Fruit fly (Drosophila melanogaster) whole organism, prepupa: ENCODE measurements around the gene corto.
A peak's percentile ranks its signal among the peaks of the same experiment; 100 is the strongest.

Experiments used
- Blimp-1 ChIP-seq: fragments of 200-800 bp; sonication (Bioruptor generic); optimal IDR thresholded peaks from 3 replicates; lab custom pipeline; 2017; ENCODE audit warnings: missing biosample characterization, missing genetic modification characterization, mild to moderate bottlenecking, moderate library complexity, missing genetic modification reagents
- CG11294 ChIP-seq: fragments of 200-800 bp; sonication (Bioruptor generic); IDR thresholded peaks from 2 replicates; pipeline ENCODE4 v1.3.6; 2022; ENCODE audit warnings: missing biosample characterization, missing genetic modification characterization
- CG11902 ChIP-seq: fragments of 200-800 bp; sonication (Bioruptor generic); optimal IDR thresholded peaks from 3 replicates; lab custom pipeline; 2016; ENCODE audit warnings: missing biosample characterization, missing genetic modification characterization
- CG15336 ChIP-seq: fragments of 200-800 bp; sonication (Bioruptor generic); IDR thresholded peaks from 2 replicates; pipeline ENCODE4 v1.3.6; 2022; ENCODE audit warnings: missing biosample characterization, missing genetic modification characterization
- CG16779 ChIP-seq: fragments of 200-800 bp; sonication (Bioruptor generic); optimal IDR thresholded peaks from 3 replicates; lab custom pipeline; 2017; ENCODE audit warnings: missing biosample characterization, mild to moderate bottlenecking, missing genetic modification characterization
- CG6163 ChIP-seq: fragments of 200-800 bp; sonication (Bioruptor generic); IDR thresholded peaks from 3 replicates; pipeline ENCODE4 v1.3.6; 2022; ENCODE audit warnings: missing biosample characterization, missing genetic modification characterization
- CG6276 ChIP-seq: fragments of 200-800 bp; sonication (Bioruptor generic); optimal IDR thresholded peaks from 2 replicates; lab custom pipeline; 2017; ENCODE audit warnings: missing biosample characterization, mild to moderate bottlenecking, missing genetic modification characterization
- CG6792 ChIP-seq: fragments of 200-800 bp; sonication (Bioruptor generic); optimal IDR thresholded peaks from 3 replicates; lab custom pipeline; 2016; ENCODE audit warnings: missing biosample characterization, missing genetic modification characterization
- CG6808 ChIP-seq: fragments of 200-800 bp; sonication (Bioruptor generic); optimal IDR thresholded peaks from 3 replicates; lab custom pipeline; 2017; ENCODE audit warnings: missing biosample characterization, missing genetic modification characterization, mild to moderate bottlenecking, moderate library complexity, missing genetic modification reagents
- CG6854 ChIP-seq: fragments of 200-800 bp; sonication (Bioruptor generic); optimal IDR thresholded peaks from 2 replicates; lab custom pipeline; 2017; ENCODE audit warnings: missing biosample characterization, mild to moderate bottlenecking, missing genetic modification characterization
- CG7368 ChIP-seq: fragments of 200-800 bp; sonication (Bioruptor generic); optimal IDR thresholded peaks from 3 replicates; lab custom pipeline; 2016; ENCODE audit warnings: missing biosample characterization, missing genetic modification characterization
- CG8319 ChIP-seq: fragments of 200-800 bp; sonication (Bioruptor generic); optimal IDR thresholded peaks from 3 replicates; lab custom pipeline; 2016; ENCODE audit warnings: missing biosample characterization, missing genetic modification characterization
- Eip78C ChIP-seq: fragments of 200-800 bp; sonication (Bioruptor generic); peaks from one replicate; lab custom pipeline; 2016; ENCODE audit warnings: missing biosample characterization, missing genetic modification characterization
- Eip93F ChIP-seq: fragments of 200-800 bp; sonication (Bioruptor generic); optimal IDR thresholded peaks from 2 replicates; lab custom pipeline; 2016; ENCODE audit warnings: missing biosample characterization, mild to moderate bottlenecking, missing genetic modification characterization
- Ets21C ChIP-seq: fragments of 200-800 bp; sonication (Bioruptor generic); optimal IDR thresholded peaks from 3 replicates; lab custom pipeline; 2016; ENCODE audit warnings: missing biosample characterization, missing genetic modification characterization
- Ets96B ChIP-seq: fragments of 200-800 bp; optimal IDR thresholded peaks from 2 replicates; lab custom pipeline; 2019; ENCODE audit warnings: missing biosample characterization, mild to moderate bottlenecking, missing genetic modification characterization, moderate library complexity
- Hr4 ChIP-seq: fragments of 200-800 bp; sonication (Bioruptor generic); optimal IDR thresholded peaks from 3 replicates; lab custom pipeline; 2016; ENCODE audit warnings: missing biosample characterization, missing genetic modification characterization
- Lpt ChIP-seq: fragments of 200-800 bp; sonication (Bioruptor generic); optimal IDR thresholded peaks from 3 replicates; lab custom pipeline; 2016; ENCODE audit warnings: missing biosample characterization, missing genetic modification characterization
- Met ChIP-seq: fragments of 200-800 bp; sonication (Bioruptor generic); optimal IDR thresholded peaks from 3 replicates; lab custom pipeline; 2016; ENCODE audit warnings: missing biosample characterization, missing genetic modification characterization
- OdsH ChIP-seq: fragments of 200-800 bp; sonication (Bioruptor generic); optimal IDR thresholded peaks from 3 replicates; lab custom pipeline; 2016; ENCODE audit warnings: missing biosample characterization, missing genetic modification characterization
- Sox102F ChIP-seq: fragments of 200-800 bp; sonication (Bioruptor generic); optimal IDR thresholded peaks from 2 replicates; lab custom pipeline; 2016; ENCODE audit warnings: missing biosample characterization, mild to moderate bottlenecking, missing genetic modification characterization
- Sox15 ChIP-seq: fragments of 200-800 bp; sonication (Bioruptor generic); optimal IDR thresholded peaks from 3 replicates; lab custom pipeline; 2016; ENCODE audit warnings: missing biosample characterization, missing genetic modification characterization
- achi ChIP-seq: fragments of 200-800 bp; sonication (Bioruptor generic); optimal IDR thresholded peaks from 3 replicates; lab custom pipeline; 2016; ENCODE audit warnings: missing biosample characterization, missing genetic modification characterization
- dsx ChIP-seq: fragments of 200-800 bp; optimal IDR thresholded peaks from 3 replicates; lab custom pipeline; 2019; ENCODE audit warnings: missing biosample characterization, mild to moderate bottlenecking, missing genetic modification characterization, moderate library complexity; ENCODE audit not compliant: poor library complexity, severe bottlenecking
- eg ChIP-seq: fragments of 200-800 bp; sonication (Bioruptor generic); IDR thresholded peaks from 3 replicates; pipeline ENCODE4 v1.3.6; 2022; ENCODE audit warnings: missing biosample characterization, missing genetic modification characterization
- fd59A ChIP-seq: fragments of 200-800 bp; sonication (Bioruptor generic); optimal IDR thresholded peaks from 2 replicates; lab custom pipeline; 2017; ENCODE audit warnings: missing biosample characterization, mild to moderate bottlenecking, missing genetic modification characterization, missing genetic modification reagents
- fd85E ChIP-seq: fragments of 200-800 bp; sonication (Bioruptor generic); optimal IDR thresholded peaks from 3 replicates; lab custom pipeline; 2016; ENCODE audit warnings: missing biosample characterization, missing genetic modification characterization
- fkh ChIP-seq: fragments of 200-800 bp; sonication (Bioruptor generic); optimal IDR thresholded peaks from 3 replicates; lab custom pipeline; 2017; ENCODE audit warnings: missing biosample characterization, mild to moderate bottlenecking, missing genetic modification characterization, moderate library complexity
- lz ChIP-seq: fragments of 200-800 bp; sonication (Bioruptor generic); optimal IDR thresholded peaks from 3 replicates; lab custom pipeline; 2016; ENCODE audit warnings: missing biosample characterization, missing genetic modification characterization
- net ChIP-seq: fragments of 200-800 bp; sonication (Bioruptor generic); optimal IDR thresholded peaks from 3 replicates; lab custom pipeline; 2016; ENCODE audit warnings: missing biosample characterization, missing genetic modification characterization
- pdm3 ChIP-seq: fragments of 200-800 bp; sonication (Bioruptor generic); optimal IDR thresholded peaks from 3 replicates; lab custom pipeline; 2016; ENCODE audit warnings: missing biosample characterization, missing genetic modification characterization
- ss ChIP-seq, 2 experiments: fragments of 200-800 bp; sonication (Bioruptor generic); optimal IDR thresholded peaks; 2 replicates in 1 of 2; 3 replicates in 1 of 2; lab custom pipeline; 2017 to 2018; ENCODE audit warnings: mild to moderate bottlenecking in 2 of 2, missing biosample characterization in 2 of 2, missing genetic modification characterization in 2 of 2, moderate library complexity in 1 of 2
- svp ChIP-seq: fragments of 200-800 bp; sonication (Bioruptor generic); peaks from one replicate; lab custom pipeline; 2016; ENCODE audit warnings: missing biosample characterization, missing genetic modification characterization
- vri ChIP-seq: fragments of 200-800 bp; sonication (Bioruptor generic); optimal IDR thresholded peaks from 3 replicates; lab custom pipeline; 2016; ENCODE audit warnings: missing biosample characterization, mild to moderate bottlenecking, missing genetic modification characterization

corto gene

DNA sequence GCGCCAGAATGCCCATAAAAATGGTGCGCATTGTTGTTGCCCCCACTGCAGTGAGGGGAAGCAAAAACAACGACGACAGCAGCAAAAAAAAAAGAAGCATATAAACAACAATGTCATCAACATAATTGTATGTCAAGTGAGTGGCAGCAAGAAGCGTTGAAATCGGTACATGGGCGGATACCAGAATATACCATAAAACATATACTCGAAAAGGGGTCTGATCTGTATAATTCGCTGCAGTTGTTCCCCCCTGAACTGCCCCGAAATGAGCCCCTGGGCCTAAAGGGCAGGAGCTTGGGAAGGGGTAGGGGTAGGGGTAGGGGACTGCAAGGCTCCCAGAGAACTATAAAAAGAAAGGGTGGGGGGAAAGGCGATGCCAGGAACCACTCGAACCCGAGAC, 25.0 kb upstream of the corto start (continued):
- TF ChIP-seq CG15336 (GFP tag; lab: Robert Waterston, UW) = no peak
- peak; percentile 85 for TF ChIP-seq CG6808
- TF ChIP-seq Lpt (GFP tag; lab: Kevin White, UChicago) = no peak
- no peak for TF ChIP-seq OdsH (GFP tag; lab: Kevin White, UChicago)
- peak; percentile 36 for TF ChIP-seq CG6792 (GFP tag; lab: Kevin White, UChicago)
- no peak for TF ChIP-seq CG16779

DNA sequence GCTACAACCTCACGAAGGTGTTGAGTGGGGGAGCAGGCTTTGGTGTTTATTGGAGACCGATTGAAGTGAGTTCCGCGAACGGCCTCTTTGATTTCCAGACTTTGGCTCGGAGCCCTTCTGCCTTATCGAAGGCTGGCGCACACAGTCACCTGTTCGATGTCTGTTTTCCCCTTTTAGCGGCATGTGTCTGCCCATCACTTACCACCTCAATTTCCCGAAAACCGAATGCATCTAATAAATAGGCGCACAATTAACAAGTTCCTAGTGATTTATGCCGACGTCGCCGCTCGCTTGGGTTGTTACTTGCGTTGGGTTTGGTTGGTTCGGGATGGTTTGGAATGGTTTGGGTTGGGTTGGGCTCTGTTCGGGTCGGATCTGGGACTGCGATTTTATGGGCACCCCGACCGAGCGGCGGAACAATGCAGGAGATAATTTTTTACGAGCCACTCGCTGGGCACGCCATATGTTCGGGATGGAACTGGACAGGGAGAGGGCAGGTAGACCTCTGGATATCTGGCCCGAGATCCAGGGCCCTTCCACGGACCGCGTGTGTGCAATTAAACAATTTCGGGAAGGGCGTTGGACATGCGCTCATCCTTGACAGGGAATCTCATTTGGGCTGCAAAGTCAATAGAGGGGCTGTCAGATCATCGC, 22.8 kb upstream of the corto start:
- no peak for TF ChIP-seq Hr4
- TF ChIP-seq Sox102F (GFP tag; lab: Kevin White, UChicago) = peak; percentile 18
- no peak for TF ChIP-seq CG15336 (GFP tag; lab: Robert Waterston, UW)
- no peak for TF ChIP-seq fkh (GFP tag; lab: Kevin White, UChicago)
- peak; percentile 2 for TF ChIP-seq dsx
- TF ChIP-seq svp (GFP tag; lab: Kevin White, UChicago) = peak; percentile 11
- TF ChIP-seq ss (GFP tag; optimal IDR thresholded peaks at IDR 0.05; lab: Kevin White, UChicago) = peak; percentile 11 to 16
- TF ChIP-seq pdm3 (GFP tag; lab: Kevin White, UChicago) = no peak
- no peak for TF ChIP-seq CG6276 (GFP tag; lab: Kevin White, UChicago)
- no peak for TF ChIP-seq Ets21C (GFP tag; lab: Kevin White, UChicago)

DNA sequence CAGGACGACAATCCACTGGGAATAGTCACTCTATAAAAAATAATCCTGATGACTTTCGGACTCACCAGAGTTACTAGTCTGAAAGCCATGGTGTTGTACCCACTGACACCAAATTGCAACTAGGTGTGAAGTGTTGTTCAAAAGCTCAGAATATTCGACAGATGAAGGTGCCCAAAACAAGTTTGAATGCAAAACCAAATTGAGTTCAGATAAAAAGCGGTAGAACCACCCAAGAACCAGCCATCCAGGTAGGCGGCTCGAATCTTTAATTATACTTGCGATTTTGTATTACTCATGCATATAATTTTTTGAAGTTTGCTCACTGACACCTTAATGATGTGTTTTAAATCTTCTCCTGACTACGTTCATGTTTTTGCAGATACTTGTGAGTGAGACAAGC, 22.2 kb upstream of the corto start, which contains the start of gene CG43131:
CG43131 (minus strand) TSS at position 101 of the 400 bp plus-strand sequence.
- TF ChIP-seq vri (no peak), svp (GFP tag; lab: Kevin White, UChicago) (peak; percentile 11)

DNA sequence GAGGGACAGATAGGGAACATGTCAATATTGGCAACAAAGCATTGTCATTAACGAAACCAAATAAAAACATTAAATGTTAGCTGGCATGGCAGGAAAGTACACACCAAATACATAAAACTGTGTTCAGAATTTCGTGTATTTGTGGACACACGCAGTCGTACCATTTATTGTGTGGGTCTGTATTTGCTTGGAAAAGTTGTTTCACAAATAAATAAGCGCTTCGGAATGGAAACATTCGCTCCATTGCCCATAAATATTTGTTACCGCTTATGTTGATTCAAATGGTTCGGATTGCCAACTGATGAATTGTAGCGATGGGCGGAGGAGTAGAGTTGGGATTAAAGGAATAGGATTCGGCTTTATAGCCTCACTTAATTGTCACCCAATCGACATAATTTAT, 21.2 kb upstream of the corto start:
- TF ChIP-seq fkh (GFP tag; lab: Kevin White, UChicago) = peak; percentile 100
- TF ChIP-seq Hr4 = no peak
- TF ChIP-seq, all 60 proteins: peak for 1

DNA sequence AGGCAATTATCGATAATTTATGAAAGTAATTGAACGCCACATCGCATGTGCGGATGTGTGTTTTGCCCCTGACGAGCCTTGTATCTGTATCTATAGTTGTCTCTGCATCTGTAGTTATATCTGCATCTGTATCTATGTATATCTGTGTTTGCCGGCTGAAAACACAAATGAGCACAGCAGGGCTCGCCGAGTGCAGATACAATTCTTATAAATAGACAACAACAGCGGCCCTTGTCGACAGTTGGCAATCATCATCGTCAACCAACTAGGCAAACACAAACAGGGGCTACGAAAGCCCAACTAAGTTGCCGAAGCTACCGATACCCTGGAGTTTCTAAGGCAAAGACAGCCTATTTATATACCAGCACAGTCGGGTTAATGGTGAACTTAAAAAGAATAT, 20.0 kb upstream of the corto start:
- TF ChIP-seq fd59A (GFP tag; lab: Kevin White, UChicago) (no peak), fkh (GFP tag; lab: Kevin White, UChicago) (peak; percentile 88), Eip78C (GFP tag; lab: Kevin White, UChicago) (peak; percentile 12)

DNA sequence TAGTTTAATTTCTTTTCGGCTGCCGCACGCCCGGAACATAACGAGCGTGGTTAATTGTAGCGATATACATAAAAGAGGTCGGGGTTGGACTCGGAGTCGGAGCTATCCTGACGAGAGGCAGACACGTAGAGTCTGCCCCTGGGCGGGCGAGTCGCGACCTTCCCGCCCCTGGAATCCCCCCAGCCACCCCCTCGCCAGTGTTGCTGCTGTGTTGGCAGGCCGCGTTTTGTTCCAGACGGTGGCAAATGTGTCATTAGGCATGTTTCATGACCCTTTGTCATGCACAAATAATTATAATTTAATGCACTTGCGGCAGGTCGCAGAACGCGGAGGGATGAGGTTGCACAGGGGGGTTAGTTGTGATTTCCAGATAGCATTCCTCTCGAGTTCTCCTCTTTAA, 18.6 kb upstream of the corto start:
- no peak for TF ChIP-seq Met (GFP tag; lab: Kevin White, UChicago)
- peak in 1 of 2 experiments; percentile 77 for TF ChIP-seq ss (GFP tag; optimal IDR thresholded peaks at IDR 0.05; lab: Kevin White, UChicago)
- TF ChIP-seq, all 60 proteins: peak for 1

DNA sequence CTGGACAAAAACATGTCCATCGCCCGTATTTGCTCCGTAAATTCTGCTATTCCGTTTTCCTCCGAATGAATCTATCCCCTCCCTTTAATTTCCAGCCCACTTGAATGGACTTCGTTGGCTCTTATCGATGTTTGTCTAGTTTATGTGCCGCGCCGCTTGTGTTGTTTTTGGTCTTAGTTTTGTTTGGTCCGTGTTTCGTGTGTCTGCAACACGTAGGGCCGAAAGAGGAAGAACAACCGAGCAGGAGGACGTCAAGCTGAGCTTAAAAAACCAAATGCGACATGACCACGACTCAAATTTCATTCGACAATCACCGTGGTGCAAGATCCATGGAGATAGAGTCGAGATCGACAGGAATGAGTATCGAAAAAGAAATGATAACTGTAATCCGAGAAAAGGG, 17.3 kb upstream of the corto start:
- TF ChIP-seq pdm3 (GFP tag; lab: Kevin White, UChicago) (no peak), fkh (GFP tag; lab: Kevin White, UChicago) (peak; percentile 68)

DNA sequence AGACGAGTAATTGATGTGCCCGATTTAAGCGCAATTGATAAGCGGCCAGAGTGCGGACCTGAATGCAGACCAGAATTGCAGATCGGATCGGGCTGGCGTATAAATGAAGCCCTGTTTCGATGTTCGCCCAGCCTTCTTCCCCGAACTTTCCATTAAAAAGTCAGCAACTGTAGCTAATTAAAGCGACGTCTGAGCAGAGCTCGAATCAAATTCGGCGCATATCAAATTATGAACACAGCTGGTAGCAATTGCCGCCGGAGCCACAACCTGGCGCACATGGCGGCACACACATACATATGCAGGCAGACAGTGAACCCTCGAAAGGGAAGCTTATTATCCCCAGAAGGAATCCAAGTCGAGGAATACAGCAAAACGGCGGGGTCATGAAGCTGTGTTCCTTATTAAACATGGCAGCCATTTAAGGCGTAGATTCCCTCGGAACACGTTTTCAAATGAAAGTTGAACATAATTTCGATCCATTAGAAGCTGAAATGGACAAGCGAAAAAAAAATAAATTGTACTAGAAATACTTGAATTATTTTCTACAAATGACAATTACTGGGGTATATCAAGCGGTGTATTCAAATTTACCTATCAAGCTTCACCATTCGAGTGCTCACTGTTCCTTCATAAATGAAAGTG, 16.6 kb upstream of the corto start:
- peak; percentile 33 for TF ChIP-seq Blimp-1 (GFP tag; lab: Kevin White, UChicago)
- TF ChIP-seq CG16779 = no peak
- TF ChIP-seq fd85E (GFP tag; lab: Kevin White, UChicago) = no peak
- peak; percentile 8 for TF ChIP-seq CG8319 (GFP tag; lab: Kevin White, UChicago)
- TF ChIP-seq ss (GFP tag; optimal IDR thresholded peaks at IDR 0.05; lab: Kevin White, UChicago) = peak in 1 of 2 experiments; percentile 5
- TF ChIP-seq Sox15 (GFP tag; lab: Kevin White, UChicago) = peak; percentile 38
- no peak for TF ChIP-seq eg (GFP tag; lab: Robert Waterston, UW)
- no peak for TF ChIP-seq CG11294 (GFP tag; lab: Robert Waterston, UW)
- no peak for TF ChIP-seq dsx
- TF ChIP-seq Ets21C (GFP tag; lab: Kevin White, UChicago) = peak; percentile 52
- no peak for TF ChIP-seq CG15336 (GFP tag; lab: Robert Waterston, UW)
- TF ChIP-seq Ets96B = peak; percentile 26
- no peak for TF ChIP-seq Lpt (GFP tag; lab: Kevin White, UChicago)
- TF ChIP-seq CG6276 (GFP tag; lab: Kevin White, UChicago) = no peak
- TF ChIP-seq CG11902 (GFP tag; lab: Kevin White, UChicago) = peak; percentile 14
- peak; percentile 37 for TF ChIP-seq CG6854 (GFP tag; lab: Kevin White, UChicago)
- no peak for TF ChIP-seq CG7368 (GFP tag; lab: Kevin White, UChicago)
- TF ChIP-seq achi = peak; percentile 20
- TF ChIP-seq CG6163 (GFP tag; lab: Robert Waterston, UW) = no peak
- TF ChIP-seq Eip93F = no peak
- TF ChIP-seq lz (GFP tag; lab: Kevin White, UChicago) = peak; percentile 62
- TF ChIP-seq net = peak; percentile 14
